Worm (Caenorhabditis elegans) whole organism, L2 larva: ENCODE results near the gene ife-5.

Experiments used
- C34F6.9 ChIP-seq: fragments of 150-350 bp; optimal IDR thresholded peaks from 2 replicates; lab custom pipeline; 2014; ENCODE audit warnings: missing biosample characterization, missing genetic modification characterization
- ZK546.5 ChIP-seq: sonication (generic microtip); optimal IDR thresholded peaks from 2 replicates; lab custom pipeline; 2017; ENCODE audit warnings: missing biosample characterization, missing genetic modification characterization
- alr-1 ChIP-seq: fragments of 150-350 bp; optimal IDR thresholded peaks from 2 replicates; lab custom pipeline; 2014; ENCODE audit warnings: missing biosample characterization, missing genetic modification characterization
- aly-2 ChIP-seq: fragments of 150-350 bp; optimal IDR thresholded peaks from 2 replicates; lab custom pipeline; 2014; ENCODE audit warnings: missing biosample characterization, missing genetic modification characterization
- ama-1 ChIP-seq: fragments of 150-350 bp; optimal IDR thresholded peaks from 2 replicates; lab custom pipeline; 2018; ENCODE audit warnings: inconsistent platforms
- blmp-1 ChIP-seq: sonication (generic microtip); optimal IDR thresholded peaks from 2 replicates; lab custom pipeline; 2017; ENCODE audit warnings: missing genetic modification characterization, mild to moderate bottlenecking, missing compliant biosample characterization, antibody characterized with exemption, moderate library complexity; ENCODE audit not compliant: insufficient read depth
- ceh-16 ChIP-seq: fragments of 150-350 bp; optimal IDR thresholded peaks from 2 replicates; lab custom pipeline; 2014; ENCODE audit warnings: missing biosample characterization, missing genetic modification characterization
- crh-2 ChIP-seq: sonication (generic microtip); optimal IDR thresholded peaks from 2 replicates; lab custom pipeline; 2017; ENCODE audit warnings: missing biosample characterization, missing genetic modification characterization
- dmd-4 ChIP-seq: sonication (generic microtip); optimal IDR thresholded peaks from 2 replicates; lab custom pipeline; 2017; ENCODE audit warnings: missing biosample characterization, missing genetic modification characterization
- egl-27 ChIP-seq: sonication (generic microtip); optimal IDR thresholded peaks from 3 replicates; lab custom pipeline; 2017; ENCODE audit warnings: missing biosample characterization, missing genetic modification reagents, missing genetic modification characterization
- elt-1 ChIP-seq: fragments of 150-350 bp; optimal IDR thresholded peaks from 2 replicates; lab custom pipeline; 2014; ENCODE audit warnings: missing biosample characterization, missing genetic modification characterization
- fos-1 ChIP-seq: fragments of 150-350 bp; optimal IDR thresholded peaks from 2 replicates; lab custom pipeline; 2014; ENCODE audit warnings: missing biosample characterization, missing genetic modification characterization
- gmeb-1 ChIP-seq: fragments of 150-350 bp; optimal IDR thresholded peaks from 2 replicates; lab custom pipeline; 2014; ENCODE audit warnings: missing biosample characterization, missing genetic modification characterization
- lin-39 ChIP-seq: fragments of 150-350 bp; optimal IDR thresholded peaks from 2 replicates; lab custom pipeline; 2014; ENCODE audit warnings: missing biosample characterization, missing genetic modification reagents, missing genetic modification characterization
- lsy-2 ChIP-seq, 2 experiments: fragments of 150-350 bp in 1 of 2; sonication (generic microtip) in 1 of 2; optimal IDR thresholded peaks; 2 replicates each; lab custom pipeline; 2014 to 2017; ENCODE audit warnings: missing biosample characterization in 2 of 2, missing genetic modification characterization in 2 of 2
- mab-5 ChIP-seq: fragments of 150-350 bp; optimal IDR thresholded peaks from 2 replicates; lab custom pipeline; 2014; ENCODE audit warnings: missing biosample characterization, missing genetic modification characterization
- mbf-1 ChIP-seq: sonication (generic microtip); optimal IDR thresholded peaks from 2 replicates; lab custom pipeline; 2017; ENCODE audit warnings: missing biosample characterization, missing genetic modification characterization
- mdl-1 ChIP-seq, 2 experiments: fragments of 150-350 bp in 1 of 2; sonication (generic microtip) in 1 of 2; optimal IDR thresholded peaks; 2 replicates each; lab custom pipeline; 2017; ENCODE audit warnings: missing biosample characterization in 2 of 2, missing genetic modification characterization in 2 of 2
- nhr-11 ChIP-seq: fragments of 150-350 bp; optimal IDR thresholded peaks from 2 replicates; lab custom pipeline; 2014; ENCODE audit warnings: missing biosample characterization, missing genetic modification characterization
- nhr-12 ChIP-seq: fragments of 150-350 bp; optimal IDR thresholded peaks from 2 replicates; lab custom pipeline; 2014; ENCODE audit warnings: missing biosample characterization, missing genetic modification characterization
- nhr-129 ChIP-seq: fragments of 150-350 bp; optimal IDR thresholded peaks from 2 replicates; lab custom pipeline; 2014; ENCODE audit warnings: missing biosample characterization, missing genetic modification characterization
- nhr-21 ChIP-seq: fragments of 150-350 bp; optimal IDR thresholded peaks from 2 replicates; lab custom pipeline; 2014; ENCODE audit warnings: missing biosample characterization, missing genetic modification characterization
- nhr-237 ChIP-seq: fragments of 150-350 bp; optimal IDR thresholded peaks from 2 replicates; lab custom pipeline; 2014; ENCODE audit warnings: missing biosample characterization, missing genetic modification characterization
- nhr-25 ChIP-seq: fragments of 150-350 bp; sonication (generic microtip); optimal IDR thresholded peaks from 3 replicates; lab custom pipeline; 2014; ENCODE audit warnings: missing biosample characterization, missing genetic modification characterization
- nhr-6 ChIP-seq: fragments of 150-350 bp; optimal IDR thresholded peaks from 2 replicates; lab custom pipeline; 2014; ENCODE audit warnings: missing biosample characterization, missing genetic modification characterization
- nhr-77 ChIP-seq: fragments of 150-350 bp; optimal IDR thresholded peaks from 2 replicates; lab custom pipeline; 2014; ENCODE audit warnings: missing biosample characterization, missing genetic modification characterization
- peb-1 ChIP-seq: fragments of 150-350 bp; optimal IDR thresholded peaks from 2 replicates; lab custom pipeline; 2014; ENCODE audit warnings: missing biosample characterization, missing genetic modification characterization
- sem-4 ChIP-seq: fragments of 150-350 bp; optimal IDR thresholded peaks from 2 replicates; lab custom pipeline; 2014; ENCODE audit warnings: missing biosample characterization, missing genetic modification reagents, missing genetic modification characterization
- sma-3 ChIP-seq: sonication (generic microtip); optimal IDR thresholded peaks from 2 replicates; lab custom pipeline; 2016; ENCODE audit warnings: missing genetic modification reagents, missing genetic modification characterization, missing compliant biosample characterization
- sma-9 ChIP-seq, 2 experiments: fragments of 150-350 bp in 1 of 2; sonication (generic microtip) in 1 of 2; optimal IDR thresholded peaks; 2 replicates each; lab custom pipeline; 2014 to 2016; ENCODE audit warnings: missing genetic modification characterization in 2 of 2, mild to moderate bottlenecking in 1 of 2, missing biosample characterization in 1 of 2, missing compliant biosample characterization in 1 of 2, missing genetic modification reagents in 1 of 2, moderate library complexity in 1 of 2
- unc-39 ChIP-seq: fragments of 150-350 bp; optimal IDR thresholded peaks from 2 replicates; lab custom pipeline; 2014; ENCODE audit warnings: missing biosample characterization, missing genetic modification characterization
- zag-1 ChIP-seq: fragments of 150-350 bp; optimal IDR thresholded peaks from 2 replicates; lab custom pipeline; 2014; ENCODE audit warnings: missing biosample characterization, missing genetic modification characterization
- ztf-1 ChIP-seq: fragments of 200-800 bp; sonication (Bioruptor generic); conservative IDR thresholded peaks from 2 replicates; pipeline ENCODE4 v1.3.6; 2022; ENCODE audit warnings: missing genetic modification characterization, missing compliant biosample characterization
- ztf-11 ChIP-seq: sonication (generic microtip); optimal IDR thresholded peaks from 2 replicates; lab custom pipeline; 2017; ENCODE audit warnings: missing biosample characterization, missing genetic modification characterization
- ztf-4 ChIP-seq: fragments of 150-350 bp; optimal IDR thresholded peaks from 2 replicates; lab custom pipeline; 2014; ENCODE audit warnings: missing biosample characterization, missing genetic modification characterization

Gene ife-5

ce11 chrII:12280360-12280759, at the start of gene ife-5:
Gene ife-5 (plus strand): TSS chrII:12280660.
- TF ChIP-seq blmp-1 (no peak), lsy-2 (tag; optimal IDR thresholded peaks at IDR 0.05; lab: Kevin White, UChicago) (no peak), sma-3 (no peak)

ce11 chrII:12237555-12237954, 42.9 kb upstream of the ife-5 start:
- no peak for TF ChIP-seq nhr-12 (tag; lab: Kevin White, UChicago)
- TF ChIP-seq nhr-237 (tag; lab: Kevin White, UChicago) = no peak
- no peak for TF ChIP-seq unc-39
- peak; percentile 46 for TF ChIP-seq nhr-25 (tag; lab: Kevin White, UChicago)
- peak; percentile 52 for TF ChIP-seq fos-1 (tag; lab: Kevin White, UChicago)
- no peak for TF ChIP-seq nhr-6 (tag; lab: Kevin White, UChicago)
- peak; percentile 26 for TF ChIP-seq egl-27 (tag; lab: Kevin White, UChicago)
- no peak for TF ChIP-seq sem-4
- TF ChIP-seq nhr-21 (tag; lab: Kevin White, UChicago) = peak; percentile 26
- TF ChIP-seq blmp-1 = no peak
- peak in 1 of 2 experiments; percentile 67 for TF ChIP-seq lsy-2 (tag; optimal IDR thresholded peaks at IDR 0.05; lab: Kevin White, UChicago)
- TF ChIP-seq sma-3 = no peak

DNA sequence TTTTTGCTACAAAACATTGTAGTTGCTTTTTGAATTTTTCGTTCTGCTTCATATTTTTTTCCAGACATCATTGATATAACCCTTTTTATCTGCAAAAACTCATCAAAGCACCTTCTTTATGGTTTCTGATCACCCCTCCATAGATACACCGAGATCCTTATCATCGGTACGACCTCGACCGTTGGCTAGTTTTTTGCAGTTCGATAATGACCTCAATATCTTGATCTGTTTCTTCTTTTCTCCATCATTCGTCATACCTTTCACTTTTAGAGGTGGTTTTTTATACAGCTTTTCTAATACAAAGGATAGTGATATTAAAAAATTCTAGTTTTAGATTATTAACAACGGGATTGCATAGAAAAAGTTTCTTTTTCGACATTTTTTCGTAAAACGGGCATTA, 41.0 kb upstream of the ife-5 start:
- TF ChIP-seq ceh-16 (tag; lab: Kevin White, UChicago) = peak; percentile 58
- TF ChIP-seq mdl-1 (tag; optimal IDR thresholded peaks at IDR 0.05; lab: Kevin White, UChicago) = no peak
- no peak for TF ChIP-seq nhr-129 (tag; lab: Kevin White, UChicago)
- no peak for TF ChIP-seq ama-1 (lab: Kevin White, UChicago)
- peak; percentile 37 for TF ChIP-seq nhr-21 (tag; lab: Kevin White, UChicago)
- no peak for TF ChIP-seq unc-39
- TF ChIP-seq peb-1 (tag; lab: Kevin White, UChicago) = no peak
- TF ChIP-seq sem-4 = peak; percentile 51
- TF ChIP-seq mab-5 (tag; lab: Kevin White, UChicago) = no peak
- peak; percentile 84 for TF ChIP-seq nhr-25 (tag; lab: Kevin White, UChicago)
- peak; percentile 96 for TF ChIP-seq blmp-1
- no peak for TF ChIP-seq gmeb-1 (tag; lab: Kevin White, UChicago)
- no peak for TF ChIP-seq mbf-1 (tag; lab: Kevin White, UChicago)
- no peak for TF ChIP-seq ztf-1 (GFP tag; lab: Robert Waterston, UW)
- no peak for TF ChIP-seq sma-9 (GFP tag; optimal IDR thresholded peaks at IDR 0.05; lab: Kevin White, UChicago)
- no peak for TF ChIP-seq sma-9 (tag; optimal IDR thresholded peaks at IDR 0.05; lab: Kevin White, UChicago)
- TF ChIP-seq alr-1 (tag; lab: Kevin White, UChicago) = no peak
- TF ChIP-seq ztf-11 = no peak
- TF ChIP-seq dmd-4 (tag; lab: Kevin White, UChicago) = no peak
- peak in 1 of 2 experiments; percentile 28 for TF ChIP-seq lsy-2 (tag; optimal IDR thresholded peaks at IDR 0.05; lab: Kevin White, UChicago)
- TF ChIP-seq elt-1 = peak; percentile 50
- no peak for TF ChIP-seq lin-39 (tag; lab: Kevin White, UChicago)
- TF ChIP-seq fos-1 (tag; lab: Kevin White, UChicago) = peak; percentile 82

- TF ChIP-seq nhr-77 (tag; lab: Kevin White, UChicago) = no peak
- TF ChIP-seq ama-1 (lab: Kevin White, UChicago) = no peak
- TF ChIP-seq sma-9 (GFP tag; optimal IDR thresholded peaks at IDR 0.05; lab: Kevin White, UChicago) = no peak
- TF ChIP-seq sma-9 (tag; optimal IDR thresholded peaks at IDR 0.05; lab: Kevin White, UChicago) = no peak
Observed at ce11 chrII:12240088-12240487, 40.4 kb upstream of the ife-5 start, which contains the start of gene txdc-12.1. Gene txdc-12.1 (plus strand): TSS chrII:12240388.

DNA sequence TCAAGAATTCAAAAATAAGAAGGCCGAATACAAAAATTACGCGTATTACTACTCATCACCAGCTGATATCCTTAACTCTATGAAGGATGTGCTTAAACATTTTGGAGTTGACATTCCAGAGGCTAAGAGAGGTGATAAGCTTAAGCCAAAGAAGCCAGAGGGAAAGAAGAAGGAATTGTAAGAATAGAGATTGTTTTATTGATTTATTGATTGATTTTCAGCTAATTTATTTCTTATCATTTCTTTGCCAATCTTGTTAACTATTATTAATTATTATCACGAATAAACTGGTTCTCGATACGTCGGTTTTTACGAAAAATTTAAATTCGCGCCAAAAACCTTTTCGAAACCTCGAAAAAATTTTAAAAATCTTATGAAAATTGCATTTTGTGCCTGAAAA, 38.7 kb upstream of the ife-5 start:
- TF ChIP-seq aly-2 (no peak), crh-2 (tag; lab: Kevin White, UChicago) (no peak), ZK546.5 (tag; lab: Kevin White, UChicago) (no peak), elt-1 (no peak), ztf-11 (no peak), lsy-2 (tag; optimal IDR thresholded peaks at IDR 0.05; lab: Kevin White, UChicago) (no peak), dmd-4 (tag; lab: Kevin White, UChicago) (no peak), gmeb-1 (tag; lab: Kevin White, UChicago) (no peak), zag-1 (tag; lab: Kevin White, UChicago) (no peak), C34F6.9 (no peak), mab-5 (tag; lab: Kevin White, UChicago) (no peak), nhr-11 (tag; lab: Kevin White, UChicago) (no peak), ztf-4 (tag; lab: Kevin White, UChicago) (no peak)
